Worm (Caenorhabditis elegans) whole organism, late embryonic: ENCODE measurements around the gene laf-1.
A peak's percentile ranks its signal among the peaks of the same experiment; 100 is the strongest.

Experiments
- C08G9.2 ChIP-seq: sonication (generic microtip); optimal IDR thresholded peaks from 2 replicates; lab custom pipeline; 2016; ENCODE audit warnings: mild to moderate bottlenecking, missing genetic modification characterization, moderate library complexity, missing compliant biosample characterization
- F13H6.1 ChIP-seq: sonication (generic microtip); optimal IDR thresholded peaks from 2 replicates; lab custom pipeline; 2016; ENCODE audit warnings: missing genetic modification characterization, missing compliant biosample characterization
- K09A11.1 ChIP-seq: sonication (generic microtip); optimal IDR thresholded peaks from 2 replicates; lab custom pipeline; 2017; ENCODE audit warnings: antibody characterized with exemption, mild to moderate bottlenecking, missing genetic modification characterization, missing compliant biosample characterization; ENCODE audit not compliant: insufficient read depth
- Y22D7AL.16 ChIP-seq: sonication (generic microtip); optimal IDR thresholded peaks from 2 replicates; lab custom pipeline; 2016; ENCODE audit warnings: missing genetic modification characterization, missing compliant biosample characterization
- ahr-1 ChIP-seq: sonication (generic microtip); optimal IDR thresholded peaks from 2 replicates; lab custom pipeline; 2016; ENCODE audit warnings: missing genetic modification characterization, missing compliant biosample characterization
- ceh-14 ChIP-seq: sonication (generic microtip); optimal IDR thresholded peaks from 2 replicates; lab custom pipeline; 2016; ENCODE audit warnings: missing genotype, missing genetic modification characterization, missing compliant biosample characterization
- ceh-24 ChIP-seq: sonication (generic microtip); optimal IDR thresholded peaks from 2 replicates; lab custom pipeline; 2016; ENCODE audit warnings: mild to moderate bottlenecking, missing genetic modification characterization, missing compliant biosample characterization
- ceh-34 ChIP-seq: sonication (generic microtip); optimal IDR thresholded peaks from 2 replicates; lab custom pipeline; 2016; ENCODE audit warnings: mild to moderate bottlenecking, missing genetic modification characterization, missing compliant biosample characterization
- ceh-45 ChIP-seq: fragments of 200-800 bp; sonication (Bioruptor generic); IDR thresholded peaks from 2 replicates; pipeline ENCODE4 v1.3.6; 2022; ENCODE audit warnings: missing genetic modification reagents, missing genetic modification characterization, missing compliant biosample characterization
- che-1 ChIP-seq: sonication (generic microtip); optimal IDR thresholded peaks from 2 replicates; lab custom pipeline; 2016; ENCODE audit warnings: mild to moderate bottlenecking, missing genetic modification characterization, missing compliant biosample characterization
- elt-2 ChIP-seq: sonication (generic microtip); optimal IDR thresholded peaks from 2 replicates; lab custom pipeline; 2016; ENCODE audit warnings: missing genetic modification reagents, missing genetic modification characterization, missing compliant biosample characterization
- elt-4 ChIP-seq: sonication (generic microtip); optimal IDR thresholded peaks from 2 replicates; lab custom pipeline; 2016; ENCODE audit warnings: missing genetic modification characterization, missing compliant biosample characterization
- ets-4 ChIP-seq: sonication (generic microtip); optimal IDR thresholded peaks from 2 replicates; lab custom pipeline; 2016; ENCODE audit warnings: missing genetic modification characterization, missing compliant biosample characterization
- eyg-1 ChIP-seq: sonication (generic microtip); optimal IDR thresholded peaks from 2 replicates; lab custom pipeline; 2016; ENCODE audit warnings: missing genotype, missing genetic modification characterization, missing compliant biosample characterization
- fkh-6 ChIP-seq: sonication (generic microtip); optimal IDR thresholded peaks from 2 replicates; lab custom pipeline; 2016; ENCODE audit warnings: missing genetic modification characterization, missing compliant biosample characterization
- hlh-13 ChIP-seq: fragments of 200-800 bp; sonication (Bioruptor generic); optimal IDR thresholded peaks from 2 replicates; lab custom pipeline; 2018; ENCODE audit warnings: mild to moderate bottlenecking, missing genetic modification characterization, missing compliant biosample characterization
- hlh-30 ChIP-seq: sonication (generic microtip); optimal IDR thresholded peaks from 2 replicates; lab custom pipeline; 2017; ENCODE audit warnings: antibody characterized with exemption, missing genetic modification characterization, missing compliant biosample characterization; ENCODE audit not compliant: insufficient read depth
- hlh-6 ChIP-seq: sonication (generic microtip); optimal IDR thresholded peaks from 2 replicates; lab custom pipeline; 2016; ENCODE audit warnings: missing genotype, missing genetic modification characterization, missing compliant biosample characterization
- hlh-8 ChIP-seq: sonication (generic microtip); optimal IDR thresholded peaks from 2 replicates; lab custom pipeline; 2016; ENCODE audit warnings: missing genotype, missing genetic modification characterization, missing compliant biosample characterization
- lim-6 ChIP-seq: sonication (generic microtip); optimal IDR thresholded peaks from 2 replicates; lab custom pipeline; 2016; ENCODE audit warnings: missing genetic modification characterization, missing compliant biosample characterization
- madf-2 ChIP-seq: sonication (generic microtip); optimal IDR thresholded peaks from 2 replicates; lab custom pipeline; 2017; ENCODE audit warnings: missing genetic modification characterization, missing compliant biosample characterization
- mec-3 ChIP-seq: sonication (generic microtip); optimal IDR thresholded peaks from 2 replicates; lab custom pipeline; 2016; ENCODE audit warnings: borderline replicate concordance, missing genetic modification characterization, missing compliant biosample characterization
- nfya-1 ChIP-seq: sonication (generic microtip); optimal IDR thresholded peaks from 2 replicates; lab custom pipeline; 2017; ENCODE audit warnings: missing genetic modification characterization, mild to moderate bottlenecking, missing compliant biosample characterization, antibody characterized with exemption, moderate library complexity
- nhr-232 ChIP-seq: sonication (generic microtip); optimal IDR thresholded peaks from 2 replicates; lab custom pipeline; 2016; ENCODE audit warnings: missing genetic modification characterization, missing compliant biosample characterization
- pag-3 ChIP-seq: sonication (generic microtip); optimal IDR thresholded peaks from 2 replicates; lab custom pipeline; 2016; ENCODE audit warnings: missing compliant biosample characterization, missing genetic modification characterization, borderline replicate concordance
- pat-9 ChIP-seq: fragments of 200-800 bp; sonication (Bioruptor generic); optimal IDR thresholded peaks from 2 replicates; lab custom pipeline; 2018; ENCODE audit warnings: mild to moderate bottlenecking, missing genetic modification characterization, moderate library complexity, missing compliant biosample characterization
- pax-1 ChIP-seq: fragments of 150-350 bp; optimal IDR thresholded peaks from 2 replicates; lab custom pipeline; 2014; ENCODE audit warnings: missing biosample characterization, missing genetic modification characterization
- pha-4 ChIP-seq: fragments of 150-350 bp; optimal IDR thresholded peaks from 2 replicates; lab custom pipeline; 2018; ENCODE audit warnings: missing biosample characterization, missing genetic modification reagents, missing genetic modification characterization
- pqm-1 ChIP-seq: sonication (generic microtip); optimal IDR thresholded peaks from 2 replicates; lab custom pipeline; 2016; ENCODE audit warnings: missing genetic modification characterization, missing compliant biosample characterization
- pros-1 ChIP-seq: fragments of 150-350 bp; optimal IDR thresholded peaks from 2 replicates; lab custom pipeline; 2014; ENCODE audit warnings: missing biosample characterization, missing genetic modification reagents, missing genetic modification characterization
- sox-4 ChIP-seq: sonication (generic microtip); optimal IDR thresholded peaks from 2 replicates; lab custom pipeline; 2017; ENCODE audit warnings: mild to moderate bottlenecking, missing genetic modification characterization, inconsistent platforms, missing compliant biosample characterization
- syd-9 ChIP-seq: sonication (generic microtip); optimal IDR thresholded peaks from 2 replicates; lab custom pipeline; 2016; ENCODE audit warnings: mild to moderate bottlenecking, missing genetic modification characterization, moderate library complexity, missing compliant biosample characterization
- tbx-2 ChIP-seq: sonication (generic microtip); optimal IDR thresholded peaks from 2 replicates; lab custom pipeline; 2016; ENCODE audit warnings: missing genetic modification characterization, missing compliant biosample characterization
- tbx-7 ChIP-seq: sonication (generic microtip); optimal IDR thresholded peaks from 2 replicates; lab custom pipeline; 2016; ENCODE audit warnings: missing genotype, missing genetic modification characterization, missing compliant biosample characterization
- ttx-3 ChIP-seq: sonication (generic microtip); optimal IDR thresholded peaks from 2 replicates; lab custom pipeline; 2016; ENCODE audit warnings: missing genetic modification reagents, missing genetic modification characterization, missing compliant biosample characterization
- unc-42 ChIP-seq: sonication (generic microtip); optimal IDR thresholded peaks from 2 replicates; lab custom pipeline; 2016; ENCODE audit warnings: missing genotype, missing genetic modification characterization, missing compliant biosample characterization
- unc-55 ChIP-seq: sonication (generic microtip); optimal IDR thresholded peaks from 2 replicates; lab custom pipeline; 2017; ENCODE audit warnings: missing biosample characterization, missing genetic modification reagents, missing genetic modification characterization
- unc-86 ChIP-seq: sonication (generic microtip); optimal IDR thresholded peaks from 2 replicates; lab custom pipeline; 2016; ENCODE audit warnings: missing genetic modification characterization, missing compliant biosample characterization

Gene laf-1

ce11 chrIII:2800743-2801142 lies 21.9 kb upstream of the laf-1 start:
- no peak for TF ChIP-seq ceh-45 (GFP tag; lab: Robert Waterston, UW)

DNA sequence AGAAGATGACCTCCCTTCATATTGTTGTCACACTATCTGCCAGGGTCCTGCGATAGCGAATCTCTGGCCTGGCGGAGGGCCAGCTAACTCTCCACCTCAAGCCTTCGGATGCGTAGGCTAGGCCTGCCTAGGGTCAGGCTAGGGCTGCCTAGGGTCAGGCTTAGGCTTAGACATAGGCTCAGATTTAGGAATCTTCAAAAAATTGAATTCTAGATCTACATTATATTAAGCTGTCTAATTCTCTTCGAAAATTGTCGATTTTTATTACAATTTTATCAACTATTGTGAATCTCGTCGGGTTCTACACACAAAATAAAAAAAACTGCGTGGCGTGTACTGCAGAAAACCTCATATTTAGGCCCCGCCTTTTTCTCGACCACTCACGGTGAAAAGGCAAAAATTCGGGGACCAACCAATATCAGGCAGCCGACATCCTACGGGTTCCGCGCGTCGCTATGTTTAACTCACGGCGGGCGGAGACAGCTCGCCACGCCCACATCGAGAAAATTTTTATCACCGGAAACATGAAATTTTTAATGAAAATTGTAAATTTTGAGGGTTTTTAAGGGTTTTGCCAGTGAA lies 16.7 kb upstream of the laf-1 start:
- TF ChIP-seq pax-1 (no peak), ets-4 (tag; lab: Kevin White, UChicago) (no peak), madf-2 (tag; lab: Kevin White, UChicago) (no peak), eyg-1 (tag; lab: Kevin White, UChicago) (no peak), sox-4 (no peak), ceh-45 (GFP tag; lab: Robert Waterston, UW) (no peak), mec-3 (tag; lab: Kevin White, UChicago) (no peak), unc-55 (no peak), ceh-14 (tag; lab: Kevin White, UChicago) (no peak), hlh-13 (no peak), ceh-34 (tag; lab: Kevin White, UChicago) (no peak), Y22D7AL.16 (tag; lab: Kevin White, UChicago) (no peak), hlh-8 (tag; lab: Kevin White, UChicago) (no peak), hlh-6 (tag; lab: Kevin White, UChicago) (no peak), lim-6 (no peak), tbx-2 (no peak), elt-4 (tag; lab: Kevin White, UChicago) (no peak), ceh-24 (tag; lab: Kevin White, UChicago) (no peak)

DNA sequence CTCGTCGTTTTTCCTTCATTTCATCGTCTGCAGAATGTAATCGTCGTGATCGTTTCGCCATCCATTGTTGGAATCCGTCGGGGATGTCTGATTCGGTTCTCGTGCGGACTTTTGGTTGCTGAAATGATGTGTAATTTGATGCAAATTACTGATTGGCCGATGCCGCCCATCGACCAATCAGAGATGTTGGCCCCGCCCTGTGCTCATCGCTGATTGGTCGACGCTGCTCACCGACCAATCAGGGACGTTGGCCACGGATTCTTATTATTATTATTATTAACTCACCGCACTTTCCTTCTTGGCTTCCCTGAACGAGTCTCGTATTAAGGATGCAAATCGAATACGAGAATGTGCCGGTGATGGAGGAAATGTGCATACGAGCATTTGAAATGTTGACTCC lies 15.2 kb upstream of the laf-1 start:
- no peak for TF ChIP-seq fkh-6 (tag; lab: Kevin White, UChicago)
- peak; percentile 95 for TF ChIP-seq nfya-1 (tag; lab: Kevin White, UChicago)
- TF ChIP-seq madf-2 (tag; lab: Kevin White, UChicago): no peak
- TF ChIP-seq unc-86 (tag; lab: Kevin White, UChicago): no peak

ce11 chrIII:2787979-2788491 lies 9.2 kb upstream of the laf-1 start, which contains the start of gene tbcc-1:
Gene tbcc-1 (plus strand): TSS chrIII:2788441.
- no peak for TF ChIP-seq elt-2 (tag; lab: Kevin White, UChicago)
- no peak for TF ChIP-seq ahr-1 (tag; lab: Kevin White, UChicago)
- no peak for TF ChIP-seq ceh-24 (tag; lab: Kevin White, UChicago)
- TF ChIP-seq nhr-232 (tag; lab: Kevin White, UChicago): no peak
- TF ChIP-seq ttx-3 (tag; lab: Kevin White, UChicago): no peak
- no peak for TF ChIP-seq pha-4 (tag; lab: Kevin White, UChicago)
- TF ChIP-seq syd-9: no peak
- no peak for TF ChIP-seq fkh-6 (tag; lab: Kevin White, UChicago)

DNA sequence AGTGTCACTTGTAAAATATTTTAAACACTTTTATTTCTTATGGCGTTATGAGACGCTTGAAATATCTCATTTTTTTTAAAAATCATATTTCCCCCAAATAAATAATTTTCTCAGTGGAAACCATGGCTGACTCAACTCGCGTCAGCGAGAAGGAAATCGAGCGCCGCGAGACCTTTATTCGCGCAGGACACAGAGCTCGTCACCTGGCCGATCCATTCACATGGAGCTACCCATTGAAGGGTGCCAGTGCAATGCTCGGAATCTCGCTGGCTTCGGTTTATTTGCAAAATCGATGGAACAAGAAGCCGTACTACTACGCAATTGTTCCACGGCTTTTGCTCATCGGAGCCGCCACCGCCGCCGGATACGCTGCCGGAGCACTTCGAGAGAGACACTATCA lies 7.9 kb upstream of the laf-1 start, which contains the start of gene nduc-2:
TSS of gene nduc-2 (plus strand) at position 113 of the 400 bp plus-strand sequence.
- no peak for TF ChIP-seq pqm-1 (tag; lab: Kevin White, UChicago)

ce11 chrIII:2785840-2786239 lies 7.0 kb upstream of the laf-1 start, which contains the start of gene Y71H2AM.20:
Gene Y71H2AM.20 (minus strand): TSS chrIII:2785948.
- TF ChIP-seq pag-3 (no peak), eyg-1 (tag; lab: Kevin White, UChicago) (no peak), hlh-8 (tag; lab: Kevin White, UChicago) (no peak), K09A11.1 (tag; lab: Kevin White, UChicago) (peak; percentile 73), mec-3 (tag; lab: Kevin White, UChicago) (no peak), pat-9 (tag; lab: Kevin White, UChicago) (peak; percentile 22), elt-2 (tag; lab: Kevin White, UChicago) (peak; percentile 72), C08G9.2 (tag; lab: Kevin White, UChicago) (peak; percentile 38), pha-4 (tag; lab: Kevin White, UChicago) (no peak), unc-86 (tag; lab: Kevin White, UChicago) (peak; percentile 77), che-1 (tag; lab: Kevin White, UChicago) (no peak), hlh-6 (tag; lab: Kevin White, UChicago) (no peak), nhr-232 (tag; lab: Kevin White, UChicago) (no peak), nfya-1 (tag; lab: Kevin White, UChicago) (peak; percentile 95), F13H6.1 (tag; lab: Kevin White, UChicago) (peak; percentile 13), ets-4 (tag; lab: Kevin White, UChicago) (peak; percentile 79), ceh-34 (tag; lab: Kevin White, UChicago) (peak; percentile 90), tbx-7 (tag; lab: Kevin White, UChicago) (peak; percentile 40), ahr-1 (tag; lab: Kevin White, UChicago) (peak; percentile 8), ttx-3 (tag; lab: Kevin White, UChicago) (no peak), unc-42 (tag; lab: Kevin White, UChicago) (peak; percentile 96), elt-4 (tag; lab: Kevin White, UChicago) (no peak), hlh-30 (peak; percentile 54), pros-1 (peak; percentile 17), madf-2 (tag; lab: Kevin White, UChicago) (peak; percentile 53)
